Worm (Caenorhabditis elegans): ENCODE measurements around the gene nkb-3.
A peak's percentile ranks its signal among the peaks of the same experiment; 100 is the strongest.

nkb-3 gene

DNA sequence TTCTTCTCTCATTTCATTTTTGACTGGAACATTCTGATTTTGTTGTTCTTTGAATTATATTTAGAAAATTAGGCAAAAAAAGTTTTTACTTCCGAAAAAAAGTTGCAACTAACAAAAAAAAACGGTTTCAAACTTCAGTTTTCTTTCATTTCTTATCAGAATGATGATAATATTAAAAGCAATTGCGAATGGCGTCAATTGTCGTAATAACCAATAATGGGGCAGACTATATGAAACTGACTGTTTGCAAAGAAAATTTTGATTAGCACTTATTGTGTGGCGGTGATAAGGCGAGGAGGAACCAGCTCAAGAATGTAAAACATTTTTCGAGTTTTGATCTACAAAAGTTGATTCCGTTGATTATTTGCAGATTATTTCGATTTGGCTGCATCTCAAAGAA, 2.4 kb upstream of the nkb-3 start (continued):
- TF ChIP-seq rnt-1 (tag; optimal IDR thresholded peaks at IDR 0.05) (no peak), lin-35 (GFP tag; optimal IDR thresholded peaks at IDR 0.05) (peak in 1 of 2 experiments; percentile 14), ceh-63 (GFP tag; optimal IDR thresholded peaks at IDR 0.05) (no peak), irx-1 (tag; optimal IDR thresholded peaks at IDR 0.05) (no peak), unc-130 (tag; optimal IDR thresholded peaks at IDR 0.05) (no peak), aly-2 (tag; optimal IDR thresholded peaks at IDR 0.05) (no peak), skn-1 (tag; optimal IDR thresholded peaks at IDR 0.05) (no peak), mdl-1 (tag; optimal IDR thresholded peaks at IDR 0.05) (no peak), nhr-71 (tag; optimal IDR thresholded peaks at IDR 0.05) (peak; percentile 7), lin-15B (tag; optimal IDR thresholded peaks at IDR 0.05) (no peak), fkh-4 (tag; optimal IDR thresholded peaks at IDR 0.05; ENCODE audit: borderline replicate concordance) (no peak), sox-4 (tag; optimal IDR thresholded peaks at IDR 0.05) (no peak), egl-13 (tag; optimal IDR thresholded peaks at IDR 0.05) (no peak), lin-14 (GFP tag; optimal IDR thresholded peaks at IDR 0.05) (peak; percentile 28), nhr-77 (tag; optimal IDR thresholded peaks at IDR 0.05) (no peak), dsc-1 (tag; optimal IDR thresholded peaks at IDR 0.05) (no peak), nhr-47 (tag; optimal IDR thresholded peaks at IDR 0.05) (no peak)

DNA sequence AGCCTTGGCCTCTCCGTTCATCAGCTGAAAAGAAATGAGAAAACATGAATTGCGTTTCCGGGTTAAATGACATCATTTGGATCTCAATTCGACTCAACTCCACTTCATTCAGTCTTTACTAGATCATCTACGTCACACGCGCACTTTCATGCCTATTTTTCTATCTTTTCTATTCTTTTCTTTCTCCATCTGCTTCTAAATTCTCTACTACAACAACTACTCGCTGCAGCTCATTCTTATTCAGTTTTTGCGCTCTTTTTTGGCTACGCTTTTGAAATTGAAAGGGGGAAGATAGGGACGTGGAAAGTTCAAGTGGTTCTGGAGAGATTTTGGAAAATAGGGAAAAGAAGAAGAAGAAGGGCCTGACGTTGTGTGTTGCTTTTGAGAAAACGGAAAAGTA, 1.8 kb downstream of the nkb-3 start:
- peak; percentile 15 for TF ChIP-seq swsn-7 (tag; optimal IDR thresholded peaks at IDR 0.05)
- no peak for TF ChIP-seq egl-13 (tag; optimal IDR thresholded peaks at IDR 0.05)
- TF ChIP-seq nhr-85 (tag), result no peak
- no peak for TF ChIP-seq ama-1 (optimal IDR thresholded peaks at IDR 0.05)
- TF ChIP-seq efl-1 (optimal IDR thresholded peaks at IDR 0.05), result peak; percentile 7 to 21
- TF ChIP-seq efl-1 (GFP tag; optimal IDR thresholded peaks at IDR 0.05 in 1 of 2), result no peak
- TF ChIP-seq zip-4 (GFP tag; optimal IDR thresholded peaks at IDR 0.05), result no peak
- TF ChIP-seq nhr-19 (GFP tag; conservative IDR thresholded peaks at IDR 0.05), result no peak
- peak; percentile 88 for TF ChIP-seq fkh-10 (GFP tag; optimal IDR thresholded peaks at IDR 0.05)
- no peak for TF ChIP-seq elt-3 (tag; optimal IDR thresholded peaks at IDR 0.05)
- TF ChIP-seq nhr-77 (tag; optimal IDR thresholded peaks at IDR 0.05), result no peak
- no peak for TF ChIP-seq dsc-1 (tag; optimal IDR thresholded peaks at IDR 0.05)
- TF ChIP-seq nhr-47 (tag; optimal IDR thresholded peaks at IDR 0.05), result peak; percentile 50
- TF ChIP-seq elt-2 (tag; optimal IDR thresholded peaks at IDR 0.05), result no peak
- no peak for TF ChIP-seq Y116A8C.19 (tag; optimal IDR thresholded peaks at IDR 0.05; ENCODE audit: borderline replicate concordance)
- peak; percentile 93 for TF ChIP-seq lin-14 (GFP tag; optimal IDR thresholded peaks at IDR 0.05)
- TF ChIP-seq skn-1 (tag; optimal IDR thresholded peaks at IDR 0.05), result no peak
- no peak for TF ChIP-seq lin-15B (tag; optimal IDR thresholded peaks at IDR 0.05)
- TF ChIP-seq rnt-1 (tag; optimal IDR thresholded peaks at IDR 0.05), result peak; percentile 18
- TF ChIP-seq nhr-20 (tag; optimal IDR thresholded peaks at IDR 0.05), result peak; percentile 21
- no peak for TF ChIP-seq lir-3 (tag; optimal IDR thresholded peaks at IDR 0.05; ENCODE audit: poor library complexity)
- no peak for TF ChIP-seq hlh-17 (GFP tag; optimal IDR thresholded peaks at IDR 0.05; ENCODE audit: borderline replicate concordance)
- TF ChIP-seq fos-1 (tag; optimal IDR thresholded peaks at IDR 0.05), result peak; percentile 7
- TF ChIP-seq unc-130 (tag; optimal IDR thresholded peaks at IDR 0.05), result no peak
- TF ChIP-seq nhr-71 (tag; optimal IDR thresholded peaks at IDR 0.05), result peak; percentile 73
- TF ChIP-seq pag-3 (tag; optimal IDR thresholded peaks at IDR 0.05; ENCODE audit: borderline replicate concordance, insufficient read depth), result no peak
- TF ChIP-seq nhr-11 (tag; optimal IDR thresholded peaks at IDR 0.05), result no peak
- TF ChIP-seq mdl-1 (tag; optimal IDR thresholded peaks at IDR 0.05), result peak in 1 of 2 experiments; percentile 0
- TF ChIP-seq ces-1 (GFP tag; optimal IDR thresholded peaks at IDR 0.05), result peak; percentile 8
- TF ChIP-seq pqm-1 (tag; optimal IDR thresholded peaks at IDR 0.05), result no peak
- TF ChIP-seq hlh-4 (tag; optimal IDR thresholded peaks at IDR 0.05), result no peak
- TF ChIP-seq mep-1 (tag; optimal IDR thresholded peaks at IDR 0.05), result peak; percentile 54
- no peak for TF ChIP-seq ceh-90 (tag; optimal IDR thresholded peaks at IDR 0.05)
- no peak for TF ChIP-seq mab-9 (GFP tag; IDR thresholded peaks at IDR 0.05)
- peak in 1 of 3 experiments; percentile 18 for TF ChIP-seq dpl-1 (GFP tag; optimal IDR thresholded peaks at IDR 0.05)
- no peak for TF ChIP-seq nhr-28 (tag; optimal IDR thresholded peaks at IDR 0.05)
- peak; percentile 64 for TF ChIP-seq tbx-2 (tag; optimal IDR thresholded peaks at IDR 0.05)
- peak; percentile 32 for TF ChIP-seq xbp-1 (tag; optimal IDR thresholded peaks at IDR 0.05)
- no peak for TF ChIP-seq lin-35 (GFP tag; optimal IDR thresholded peaks at IDR 0.05)
- peak; percentile 81 for TF ChIP-seq fkh-8 (tag; optimal IDR thresholded peaks at IDR 0.05)
- no peak for TF ChIP-seq C04F5.9 (tag; optimal IDR thresholded peaks at IDR 0.05)
- TF ChIP-seq sox-4 (tag; optimal IDR thresholded peaks at IDR 0.05), result no peak
- TF ChIP-seq ztf-4 (tag; optimal IDR thresholded peaks at IDR 0.05), result peak; percentile 39
- TF ChIP-seq hpl-2 (GFP tag; optimal IDR thresholded peaks at IDR 0.05), result no peak
- TF ChIP-seq nhr-237 (tag; optimal IDR thresholded peaks at IDR 0.05), result no peak
- TF ChIP-seq sptf-1 (tag; optimal IDR thresholded peaks at IDR 0.05), result no peak
